Worm (Caenorhabditis elegans) whole organism, mixed stage, embryonic: Measurements from ENCODE around the gene C49F8.15.

ENCODE experiments used
- blmp-1 ChIP-seq: fragments of 150-350 bp; optimal IDR thresholded peaks from 2 replicates; lab custom pipeline; 2014; ENCODE audit warnings: missing biosample characterization, missing genetic modification characterization
- ceh-43 ChIP-seq: fragments of 200-800 bp; sonication (Bioruptor generic); optimal IDR thresholded peaks from 2 replicates; lab custom pipeline; 2018; ENCODE audit warnings: mild to moderate bottlenecking, missing genetic modification characterization, moderate library complexity, missing compliant biosample characterization
- ces-1 ChIP-seq: fragments of 150-350 bp; optimal IDR thresholded peaks from 2 replicates; lab custom pipeline; 2014; ENCODE audit warnings: missing biosample characterization, missing genetic modification reagents, missing genetic modification characterization
- elt-1 ChIP-seq: sonication (generic microtip); optimal IDR thresholded peaks from 2 replicates; lab custom pipeline; 2017; ENCODE audit warnings: missing genetic modification characterization, mild to moderate bottlenecking, missing compliant biosample characterization, antibody characterized with exemption, moderate library complexity, borderline replicate concordance; ENCODE audit not compliant: insufficient read depth
- elt-3 ChIP-seq: fragments of 150-350 bp; optimal IDR thresholded peaks from 2 replicates; lab custom pipeline; 2014; ENCODE audit warnings: missing biosample characterization, missing genetic modification characterization
- lin-32 ChIP-seq: fragments of 200-800 bp; sonication (Bioruptor generic); optimal IDR thresholded peaks from 2 replicates; lab custom pipeline; 2018; ENCODE audit warnings: mild to moderate bottlenecking, missing genetic modification characterization, missing compliant biosample characterization
- lsy-2 ChIP-seq: fragments of 150-350 bp; optimal IDR thresholded peaks from 2 replicates; lab custom pipeline; 2014; ENCODE audit warnings: missing biosample characterization, missing genetic modification characterization
- mep-1 ChIP-seq: fragments of 150-350 bp; optimal IDR thresholded peaks from 2 replicates; lab custom pipeline; 2017; ENCODE audit warnings: missing biosample characterization, missing genetic modification reagents, missing genetic modification characterization, inconsistent platforms
- pha-4 ChIP-seq: fragments of 150-350 bp; optimal IDR thresholded peaks from 2 replicates; lab custom pipeline; 2018; ENCODE audit warnings: missing biosample characterization, missing genetic modification reagents, missing genetic modification characterization
- unc-39 ChIP-seq: fragments of 150-350 bp; optimal IDR thresholded peaks from 2 replicates; lab custom pipeline; 2014; ENCODE audit warnings: missing biosample characterization, missing genetic modification characterization
- unc-62 ChIP-seq: fragments of 150-350 bp; optimal IDR thresholded peaks from 2 replicates; lab custom pipeline; 2014; ENCODE audit warnings: missing biosample characterization, missing genetic modification reagents, missing genetic modification characterization
- zip-8 ChIP-seq: fragments of 150-350 bp; optimal IDR thresholded peaks from 2 replicates; lab custom pipeline; 2014; ENCODE audit warnings: missing biosample characterization, missing genetic modification characterization

ce11 chrX:13324326-13324725 lies 38.1 kb downstream of the C49F8.15 start:
- TF ChIP-seq blmp-1 (tag; lab: Kevin White, UChicago) (no peak), unc-39 (tag; lab: Kevin White, UChicago) (no peak), lsy-2 (tag; lab: Kevin White, UChicago) (no peak), unc-62 (GFP tag; lab: Kevin White, UChicago) (no peak), elt-3 (tag; lab: Kevin White, UChicago) (no peak), lin-32 (GFP tag; lab: Kevin White, UChicago) (no peak), ceh-43 (no peak), elt-1 (tag; lab: Kevin White, UChicago) (no peak), pha-4 (tag; lab: Kevin White, UChicago) (no peak), zip-8 (tag; lab: Kevin White, UChicago) (no peak), ces-1 (GFP tag; lab: Kevin White, UChicago) (no peak), mep-1 (no peak)
